Worm (Caenorhabditis elegans): ENCODE results near the gene skih-2.

Gene skih-2

DNA sequence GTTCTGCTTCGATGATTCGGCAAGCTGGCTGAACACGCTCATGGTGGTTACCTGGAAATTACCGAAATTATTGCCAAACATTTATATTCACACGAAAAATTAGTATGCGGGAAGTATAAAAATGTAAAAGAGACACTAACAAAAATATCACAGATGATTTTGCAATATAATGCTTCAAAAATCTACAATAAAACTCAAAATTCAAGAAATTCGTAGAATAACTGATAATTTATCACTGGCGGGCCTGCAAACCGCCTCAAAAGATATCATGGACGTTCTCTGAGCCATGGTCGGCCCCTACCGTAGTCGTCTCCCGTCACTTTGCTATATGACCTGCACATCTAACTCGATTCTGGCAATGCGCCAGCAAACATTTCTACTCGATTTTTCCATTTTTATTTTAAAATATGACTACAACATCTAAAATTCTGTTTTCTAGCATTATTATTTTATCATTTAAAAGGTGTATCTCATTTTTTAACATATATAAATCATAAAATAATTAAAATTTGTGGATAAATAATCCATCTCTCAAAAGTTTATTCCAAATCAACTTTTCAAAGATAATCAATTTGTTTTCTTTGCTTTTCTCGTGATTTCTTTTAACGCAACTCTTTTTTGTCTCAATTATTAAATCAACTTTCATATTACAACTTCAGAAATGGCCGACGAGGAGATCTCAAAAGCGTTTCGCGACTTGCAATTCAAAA, 7.4 kb upstream of the skih-2 start, which contains the start of the genes F01G4.6 and pfd-1 (continued):
- TF ChIP-seq hmg-11 (tag; optimal IDR thresholded peaks at IDR 0.05) (peak; percentile 76), lin-39 (tag; optimal IDR thresholded peaks at IDR 0.05) (peak; percentile 87), fkh-10 (GFP tag; optimal IDR thresholded peaks at IDR 0.05) (peak; percentile 60), ZK546.5 (tag; optimal IDR thresholded peaks at IDR 0.05) (peak; percentile 99), mdl-1 (tag; optimal IDR thresholded peaks at IDR 0.05) (no peak), R02D3.7 (tag; optimal IDR thresholded peaks at IDR 0.05) (peak; percentile 84), unc-39 (tag; optimal IDR thresholded peaks at IDR 0.05) (no peak), nhr-28 (tag; optimal IDR thresholded peaks at IDR 0.05) (no peak), aly-2 (tag; optimal IDR thresholded peaks at IDR 0.05) (no peak), ztf-11 (tag; optimal IDR thresholded peaks at IDR 0.05) (no peak), ztf-4 (tag; optimal IDR thresholded peaks at IDR 0.05) (peak; percentile 63), nhr-76 (tag; optimal IDR thresholded peaks at IDR 0.05) (peak; percentile 50), elt-1 (tag; optimal IDR thresholded peaks at IDR 0.05) (peak; percentile 32), ceh-28 (tag; optimal IDR thresholded peaks at IDR 0.05) (peak; percentile 68)

DNA sequence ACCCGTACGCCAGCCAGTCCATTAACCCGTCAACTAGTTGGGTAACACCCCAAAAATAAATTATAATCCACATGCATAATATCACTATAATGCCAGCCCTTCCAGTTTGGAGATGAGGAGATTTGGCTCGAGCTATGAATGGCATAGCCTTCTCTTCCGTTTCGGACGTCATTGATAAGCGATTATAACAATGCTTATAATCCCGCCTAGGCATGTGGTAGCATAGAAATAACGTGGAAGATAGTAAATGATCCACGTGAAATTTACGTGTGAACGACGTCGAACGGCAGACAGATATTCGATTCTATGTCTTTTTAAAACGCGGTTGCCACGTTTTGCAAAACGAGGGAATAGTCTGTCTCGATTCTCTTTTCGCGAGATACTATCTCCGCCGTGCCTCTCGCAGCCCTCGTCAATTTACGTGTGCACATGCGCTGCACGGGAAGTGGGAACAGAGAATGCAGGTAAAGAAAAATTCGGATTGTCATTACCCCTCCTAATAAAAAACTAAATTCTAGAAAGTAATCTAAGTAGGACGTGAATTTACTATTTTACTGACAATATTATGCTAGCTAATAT, 6.7 kb upstream of the skih-2 start:
- no peak for TF ChIP-seq elt-3 (tag; optimal IDR thresholded peaks at IDR 0.05)
- TF ChIP-seq egl-27 (tag; optimal IDR thresholded peaks at IDR 0.05) = no peak
- TF ChIP-seq ama-1 (optimal IDR thresholded peaks at IDR 0.05) = peak; percentile 58
- no peak for TF ChIP-seq ceh-28 (tag; optimal IDR thresholded peaks at IDR 0.05)
- TF ChIP-seq nhr-12 (tag; optimal IDR thresholded peaks at IDR 0.05) = no peak
- TF ChIP-seq ztf-4 (tag; optimal IDR thresholded peaks at IDR 0.05) = no peak
- no peak for TF ChIP-seq nhr-23 (tag; optimal IDR thresholded peaks at IDR 0.05)
- TF ChIP-seq nhr-237 (tag; optimal IDR thresholded peaks at IDR 0.05) = no peak
- peak; percentile 25 for TF ChIP-seq elt-2 (tag; optimal IDR thresholded peaks at IDR 0.05)
- no peak for TF ChIP-seq unc-62 (GFP tag; optimal IDR thresholded peaks at IDR 0.05)
- TF ChIP-seq jun-1 (tag; optimal IDR thresholded peaks at IDR 0.05) = no peak
- TF ChIP-seq nhr-43 (tag; optimal IDR thresholded peaks at IDR 0.05; ENCODE audit: poor library complexity, severe bottlenecking) = peak; percentile 20
- peak; percentile 79 for TF ChIP-seq mml-1 (tag; optimal IDR thresholded peaks at IDR 0.05)
- TF ChIP-seq fos-1 (tag; optimal IDR thresholded peaks at IDR 0.05) = no peak
- no peak for TF ChIP-seq elt-1 (tag; optimal IDR thresholded peaks at IDR 0.05)
- TF ChIP-seq nfya-1 (tag; optimal IDR thresholded peaks at IDR 0.05; ENCODE audit: insufficient read depth) = peak; percentile 27
- TF ChIP-seq nhr-77 (tag; optimal IDR thresholded peaks at IDR 0.05) = no peak
- no peak for TF ChIP-seq nhr-76 (tag; optimal IDR thresholded peaks at IDR 0.05)
- peak; percentile 11 for TF ChIP-seq pha-4 (tag; optimal IDR thresholded peaks at IDR 0.05)
- no peak for TF ChIP-seq tbx-2 (tag; optimal IDR thresholded peaks at IDR 0.05)
- TF ChIP-seq ceh-82 (tag; optimal IDR thresholded peaks at IDR 0.05) = no peak
- no peak for TF ChIP-seq ztf-11 (tag; optimal IDR thresholded peaks at IDR 0.05)
- peak; percentile 45 for TF ChIP-seq pqm-1 (tag; optimal IDR thresholded peaks at IDR 0.05)
- TF ChIP-seq R02D3.7 (tag; optimal IDR thresholded peaks at IDR 0.05) = no peak
- no peak for TF ChIP-seq zag-1 (tag; optimal IDR thresholded peaks at IDR 0.05)
- TF ChIP-seq hmg-11 (tag; optimal IDR thresholded peaks at IDR 0.05) = no peak

DNA sequence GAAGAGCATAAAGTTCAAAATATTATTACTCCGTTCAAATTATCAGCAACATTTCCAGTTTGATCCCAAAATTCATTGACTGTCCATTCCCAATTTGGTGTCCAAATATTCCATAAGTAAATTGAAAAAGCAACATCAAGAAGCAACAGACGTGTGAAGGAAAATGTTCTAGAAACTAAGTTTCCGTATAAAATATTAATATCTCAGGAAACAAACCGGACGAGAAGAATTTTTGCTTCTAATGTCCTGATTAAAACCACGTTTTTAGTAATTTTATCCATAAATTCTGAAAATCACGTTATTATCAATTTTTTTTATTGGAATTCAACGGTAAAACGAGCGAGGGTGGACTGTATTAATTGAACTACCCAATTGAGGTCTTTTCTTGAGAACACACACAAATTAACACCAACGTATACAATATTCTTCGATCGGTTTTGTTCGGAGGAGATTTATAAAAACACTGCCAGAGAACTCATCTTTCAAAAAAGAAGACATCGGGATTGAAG, 4.9 kb upstream of the skih-2 start, which contains the start of gene pigq-1:
pigq-1 (minus strand) TSS at position 286 of the 509 bp plus-strand sequence.
- TF ChIP-seq eor-1 (tag; optimal IDR thresholded peaks at IDR 0.05) = no peak
- peak; percentile 20 for TF ChIP-seq aly-2 (tag; optimal IDR thresholded peaks at IDR 0.05)
- peak; percentile 67 for TF ChIP-seq nhr-43 (tag; optimal IDR thresholded peaks at IDR 0.05; ENCODE audit: poor library complexity, severe bottlenecking)
- TF ChIP-seq R02D3.7 (tag; optimal IDR thresholded peaks at IDR 0.05) = peak; percentile 49
- TF ChIP-seq mdl-1 (tag; optimal IDR thresholded peaks at IDR 0.05) = no peak
- TF ChIP-seq fkh-10 (GFP tag; optimal IDR thresholded peaks at IDR 0.05) = no peak
- TF ChIP-seq mml-1 (tag; optimal IDR thresholded peaks at IDR 0.05) = no peak
- no peak for TF ChIP-seq lin-39 (tag; optimal IDR thresholded peaks at IDR 0.05)
- TF ChIP-seq elt-1 (tag; optimal IDR thresholded peaks at IDR 0.05) = peak; percentile 17
- TF ChIP-seq ama-1 (optimal IDR thresholded peaks at IDR 0.05) = peak; percentile 61
- TF ChIP-seq fkh-2 (tag; optimal IDR thresholded peaks at IDR 0.05) = no peak
- TF ChIP-seq snpc-4 (tag; optimal IDR thresholded peaks at IDR 0.05) = no peak
- TF ChIP-seq ceh-28 (tag; optimal IDR thresholded peaks at IDR 0.05) = peak; percentile 16
- no peak for TF ChIP-seq nfya-1 (tag; optimal IDR thresholded peaks at IDR 0.05; ENCODE audit: insufficient read depth)
- no peak for TF ChIP-seq jun-1 (tag; optimal IDR thresholded peaks at IDR 0.05)
- no peak for TF ChIP-seq ztf-4 (tag; optimal IDR thresholded peaks at IDR 0.05)
- TF ChIP-seq nhr-67 (tag; optimal IDR thresholded peaks at IDR 0.05) = no peak
- no peak for TF ChIP-seq fos-1 (tag; optimal IDR thresholded peaks at IDR 0.05)
- no peak for TF ChIP-seq nhr-28 (tag; optimal IDR thresholded peaks at IDR 0.05)
- TF ChIP-seq pha-4 (tag; optimal IDR thresholded peaks at IDR 0.05) = peak; percentile 25
- no peak for TF ChIP-seq hmg-11 (tag; optimal IDR thresholded peaks at IDR 0.05)
- no peak for TF ChIP-seq nhr-76 (tag; optimal IDR thresholded peaks at IDR 0.05)
- TF ChIP-seq zag-1 (tag; optimal IDR thresholded peaks at IDR 0.05) = peak; percentile 62
- TF ChIP-seq nhr-237 (tag; optimal IDR thresholded peaks at IDR 0.05) = no peak
- peak; percentile 19 for TF ChIP-seq elt-2 (tag; optimal IDR thresholded peaks at IDR 0.05)
- TF ChIP-seq sea-2 (GFP tag; optimal IDR thresholded peaks at IDR 0.05) = no peak
- no peak for TF ChIP-seq ztf-11 (tag; optimal IDR thresholded peaks at IDR 0.05)
- TF ChIP-seq unc-39 (tag; optimal IDR thresholded peaks at IDR 0.05) = no peak
- peak; percentile 65 for TF ChIP-seq lsy-12 (tag; optimal IDR thresholded peaks at IDR 0.05)
- no peak for TF ChIP-seq ceh-9 (tag; optimal IDR thresholded peaks at IDR 0.05)
- peak; percentile 16 for TF ChIP-seq nhr-23 (tag; optimal IDR thresholded peaks at IDR 0.05)
- no peak for TF ChIP-seq pqm-1 (tag; optimal IDR thresholded peaks at IDR 0.05)
- no peak for TF ChIP-seq elt-3 (tag; optimal IDR thresholded peaks at IDR 0.05)
- TF ChIP-seq egl-27 (tag; optimal IDR thresholded peaks at IDR 0.05) = no peak
- TF ChIP-seq daf-12 (tag; optimal IDR thresholded peaks at IDR 0.05) = no peak
- TF ChIP-seq tbx-2 (tag; optimal IDR thresholded peaks at IDR 0.05) = peak; percentile 49
- TF ChIP-seq nhr-25 (tag; optimal IDR thresholded peaks at IDR 0.05) = no peak
- no peak for TF ChIP-seq unc-62 (GFP tag; optimal IDR thresholded peaks at IDR 0.05)
